Worm (Caenorhabditis elegans) whole organism, L4/young adult: Measurements from ENCODE around the gene dop-4.

Experiments
- W03F9.2 ChIP-seq: fragments of 150-350 bp; optimal IDR thresholded peaks from 2 replicates; lab custom pipeline; 2014; ENCODE audit warnings: missing biosample characterization, missing genetic modification characterization
- him-1 ChIP-seq: sonication (generic microtip); optimal IDR thresholded peaks from 2 replicates; lab custom pipeline; 2016; ENCODE audit warnings: missing genotype, missing genetic modification reagents, missing genetic modification characterization, missing compliant biosample characterization

ce11 chrX:1322997-1323396 is 27.9 kb downstream of the dop-4 start:
- TF ChIP-seq him-1 (tag; lab: Kevin White, UChicago) (peak; percentile 61), W03F9.2 (tag; lab: Kevin White, UChicago) (peak; percentile 51)
